Worm (Caenorhabditis elegans): ENCODE data around the gene oac-14.

DNA sequence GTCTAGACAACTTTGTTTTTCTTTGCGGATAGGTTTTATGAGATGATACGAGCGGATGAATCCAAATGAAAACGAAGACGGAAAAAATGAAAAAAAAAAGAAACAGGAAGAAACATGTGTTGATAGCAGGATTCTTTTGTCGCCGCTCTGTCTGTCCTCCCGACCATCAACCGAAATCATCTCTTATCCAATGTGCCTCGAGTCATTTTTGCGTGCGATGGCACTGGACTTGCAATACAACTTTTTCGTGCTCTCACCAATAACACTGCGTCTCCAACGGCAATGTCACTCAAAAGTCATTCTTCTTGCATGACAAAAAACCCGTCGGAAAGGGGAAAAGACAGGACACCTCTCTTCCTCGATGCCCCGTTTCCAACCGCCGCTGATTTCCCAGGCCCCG lies 34.5 kb upstream of the oac-14 start, which contains the start of gene ncs-4:
- no peak for TF ChIP-seq tab-1 (GFP tag; IDR thresholded peaks at IDR 0.05)
- no peak for TF ChIP-seq ztf-23 (GFP tag; IDR thresholded peaks at IDR 0.05)

All from whole organism, midembryonic.